Fruit fly (Drosophila melanogaster): Measurements from ENCODE around the gene TwdlD.

- TF ChIP-seq Fer1 (GFP tag; optimal IDR thresholded peaks at IDR 0.05) (no peak), TFAM (GFP tag; optimal IDR thresholded peaks at IDR 0.05) (no peak), scrt (GFP tag; optimal IDR thresholded peaks at IDR 0.05) (no peak), crol (GFP tag; IDR thresholded peaks at IDR 0.05) (no peak), Dbx (GFP tag; IDR thresholded peaks at IDR 0.05) (no peak), NFAT (GFP tag; IDR thresholded peaks at IDR 0.05) (no peak), Fer3 (tag; optimal IDR thresholded peaks at IDR 0.05) (no peak), trem (tag; optimal IDR thresholded peaks at IDR 0.05) (no peak), CG3847 (GFP tag; IDR thresholded peaks at IDR 0.05) (no peak)
Measured at dm6 chr3R:26618818-26619217, 21.0 kb upstream of the TwdlD start, which contains the start of gene TwdlM.

All from whole organism, embryonic.